Fruit fly (Drosophila melanogaster) whole organism, prepupa: ENCODE results near the gene ETHR.

Experiments
- Blimp-1 ChIP-seq: fragments of 200-800 bp; sonication (Bioruptor generic); optimal IDR thresholded peaks from 3 replicates; lab custom pipeline; 2017; ENCODE audit warnings: missing biosample characterization, missing genetic modification characterization, mild to moderate bottlenecking, moderate library complexity, missing genetic modification reagents
- CG10631 ChIP-seq: fragments of 200-800 bp; sonication (Bioruptor generic); optimal IDR thresholded peaks from 2 replicates; lab custom pipeline; 2016; ENCODE audit warnings: missing biosample characterization, missing genetic modification characterization
- CG10669 ChIP-seq: fragments of 200-800 bp; sonication (Bioruptor generic); optimal IDR thresholded peaks from 3 replicates; lab custom pipeline; 2018; ENCODE audit warnings: missing biosample characterization, mild to moderate bottlenecking, missing genetic modification characterization, moderate library complexity
- CG11294 ChIP-seq: fragments of 200-800 bp; sonication (Bioruptor generic); IDR thresholded peaks from 2 replicates; pipeline ENCODE4 v1.3.6; 2022; ENCODE audit warnings: missing biosample characterization, missing genetic modification characterization
- CG11762 ChIP-seq: fragments of 200-800 bp; sonication (Bioruptor generic); optimal IDR thresholded peaks from 3 replicates; lab custom pipeline; 2016; ENCODE audit warnings: missing biosample characterization, missing genetic modification characterization; ENCODE audit not compliant: insufficient read depth
- CG11902 ChIP-seq: fragments of 200-800 bp; sonication (Bioruptor generic); optimal IDR thresholded peaks from 3 replicates; lab custom pipeline; 2016; ENCODE audit warnings: missing biosample characterization, missing genetic modification characterization
- CG15336 ChIP-seq: fragments of 200-800 bp; sonication (Bioruptor generic); IDR thresholded peaks from 2 replicates; pipeline ENCODE4 v1.3.6; 2022; ENCODE audit warnings: missing biosample characterization, missing genetic modification characterization
- CG1621 ChIP-seq: fragments of 200-800 bp; sonication (Bioruptor generic); optimal IDR thresholded peaks from 3 replicates; lab custom pipeline; 2018; ENCODE audit warnings: missing biosample characterization, mild to moderate bottlenecking, missing genetic modification characterization
- CG16779 ChIP-seq: fragments of 200-800 bp; sonication (Bioruptor generic); optimal IDR thresholded peaks from 3 replicates; lab custom pipeline; 2017; ENCODE audit warnings: missing biosample characterization, mild to moderate bottlenecking, missing genetic modification characterization
- CG31627 ChIP-seq: fragments of 200-800 bp; sonication (Bioruptor generic); optimal IDR thresholded peaks from 3 replicates; lab custom pipeline; 2016; ENCODE audit warnings: missing biosample characterization, missing genetic modification characterization
- CG32006 ChIP-seq: fragments of 200-800 bp; sonication (Bioruptor generic); optimal IDR thresholded peaks from 3 replicates; lab custom pipeline; 2017; ENCODE audit warnings: missing biosample characterization, mild to moderate bottlenecking, missing genetic modification characterization
- CG34406 ChIP-seq: fragments of 200-800 bp; sonication (Bioruptor generic); optimal IDR thresholded peaks from 3 replicates; lab custom pipeline; 2016; ENCODE audit warnings: missing biosample characterization, missing genetic modification characterization
- CG3919 ChIP-seq: fragments of 200-800 bp; sonication (Bioruptor generic); optimal IDR thresholded peaks from 3 replicates; lab custom pipeline; 2016; ENCODE audit warnings: missing biosample characterization, missing genetic modification characterization
- CG4318 ChIP-seq: fragments of 200-800 bp; sonication (Bioruptor generic); optimal IDR thresholded peaks from 3 replicates; lab custom pipeline; 2017; ENCODE audit warnings: missing biosample characterization, mild to moderate bottlenecking, missing genetic modification characterization
- CG6163 ChIP-seq: fragments of 200-800 bp; sonication (Bioruptor generic); IDR thresholded peaks from 3 replicates; pipeline ENCODE4 v1.3.6; 2022; ENCODE audit warnings: missing biosample characterization, missing genetic modification characterization
- CG6276 ChIP-seq: fragments of 200-800 bp; sonication (Bioruptor generic); optimal IDR thresholded peaks from 2 replicates; lab custom pipeline; 2017; ENCODE audit warnings: missing biosample characterization, mild to moderate bottlenecking, missing genetic modification characterization
- CG6792 ChIP-seq: fragments of 200-800 bp; sonication (Bioruptor generic); optimal IDR thresholded peaks from 3 replicates; lab custom pipeline; 2016; ENCODE audit warnings: missing biosample characterization, missing genetic modification characterization
- CG6854 ChIP-seq: fragments of 200-800 bp; sonication (Bioruptor generic); optimal IDR thresholded peaks from 2 replicates; lab custom pipeline; 2017; ENCODE audit warnings: missing biosample characterization, mild to moderate bottlenecking, missing genetic modification characterization
- CG7368 ChIP-seq: fragments of 200-800 bp; sonication (Bioruptor generic); optimal IDR thresholded peaks from 3 replicates; lab custom pipeline; 2016; ENCODE audit warnings: missing biosample characterization, missing genetic modification characterization
- CG8119 ChIP-seq: fragments of 200-800 bp; sonication (Bioruptor generic); IDR thresholded peaks from 3 replicates; pipeline ENCODE4 v1.3.6; 2022; ENCODE audit warnings: missing biosample characterization, missing genetic modification characterization
- CG8319 ChIP-seq: fragments of 200-800 bp; sonication (Bioruptor generic); optimal IDR thresholded peaks from 3 replicates; lab custom pipeline; 2016; ENCODE audit warnings: missing biosample characterization, missing genetic modification characterization
- CG8632 ChIP-seq: fragments of 200-800 bp; sonication (Bioruptor generic); optimal IDR thresholded peaks from 3 replicates; lab custom pipeline; 2016; ENCODE audit warnings: missing biosample characterization, missing genetic modification characterization
- Eip75B ChIP-seq: fragments of 200-800 bp; sonication (Bioruptor generic); optimal IDR thresholded peaks from 3 replicates; lab custom pipeline; 2016; ENCODE audit warnings: missing biosample characterization, missing genetic modification characterization
- Eip78C ChIP-seq: fragments of 200-800 bp; sonication (Bioruptor generic); peaks from one replicate; lab custom pipeline; 2016; ENCODE audit warnings: missing biosample characterization, missing genetic modification characterization
- Eip93F ChIP-seq: fragments of 200-800 bp; sonication (Bioruptor generic); optimal IDR thresholded peaks from 2 replicates; lab custom pipeline; 2016; ENCODE audit warnings: missing biosample characterization, mild to moderate bottlenecking, missing genetic modification characterization
- Ets21C ChIP-seq: fragments of 200-800 bp; sonication (Bioruptor generic); optimal IDR thresholded peaks from 3 replicates; lab custom pipeline; 2016; ENCODE audit warnings: missing biosample characterization, missing genetic modification characterization
- Gug ChIP-seq: fragments of 200-800 bp; sonication (Bioruptor generic); IDR thresholded peaks from 2 replicates; pipeline ENCODE4 v1.3.6; 2022; ENCODE audit warnings: missing biosample characterization, missing genetic modification characterization
- Hr38 ChIP-seq: sonication (Bioruptor generic); optimal IDR thresholded peaks from 2 replicates; lab custom pipeline; 2016; ENCODE audit warnings: missing biosample characterization, missing genetic modification characterization
- Hr39 ChIP-seq: fragments of 200-800 bp; sonication (Bioruptor generic); optimal IDR thresholded peaks from 2 replicates; lab custom pipeline; 2016; ENCODE audit warnings: missing biosample characterization, missing genetic modification characterization
- Hr4 ChIP-seq: fragments of 200-800 bp; sonication (Bioruptor generic); optimal IDR thresholded peaks from 3 replicates; lab custom pipeline; 2016; ENCODE audit warnings: missing biosample characterization, missing genetic modification characterization
- Lpt ChIP-seq: fragments of 200-800 bp; sonication (Bioruptor generic); optimal IDR thresholded peaks from 3 replicates; lab custom pipeline; 2016; ENCODE audit warnings: missing biosample characterization, missing genetic modification characterization
- Met ChIP-seq: fragments of 200-800 bp; sonication (Bioruptor generic); optimal IDR thresholded peaks from 3 replicates; lab custom pipeline; 2016; ENCODE audit warnings: missing biosample characterization, missing genetic modification characterization
- Smox ChIP-seq: fragments of 200-800 bp; sonication (Bioruptor generic); optimal IDR thresholded peaks from 3 replicates; lab custom pipeline; 2016; ENCODE audit warnings: missing biosample characterization, missing genetic modification characterization
- Sox14 ChIP-seq: fragments of 200-800 bp; sonication (Bioruptor generic); optimal IDR thresholded peaks from 3 replicates; lab custom pipeline; 2016; ENCODE audit warnings: missing biosample characterization, missing genetic modification characterization
- Sox15 ChIP-seq: fragments of 200-800 bp; sonication (Bioruptor generic); optimal IDR thresholded peaks from 3 replicates; lab custom pipeline; 2016; ENCODE audit warnings: missing biosample characterization, missing genetic modification characterization
- achi ChIP-seq: fragments of 200-800 bp; sonication (Bioruptor generic); optimal IDR thresholded peaks from 3 replicates; lab custom pipeline; 2016; ENCODE audit warnings: missing biosample characterization, missing genetic modification characterization
- acj6 ChIP-seq: fragments of 200-800 bp; sonication (Bioruptor generic); optimal IDR thresholded peaks from 3 replicates; lab custom pipeline; 2016; ENCODE audit warnings: missing biosample characterization, missing genetic modification characterization
- cyc ChIP-seq: fragments of 200-800 bp; sonication (Bioruptor generic); optimal IDR thresholded peaks from 3 replicates; lab custom pipeline; 2016; ENCODE audit warnings: missing biosample characterization, missing genetic modification characterization
- dac ChIP-seq: fragments of 200-800 bp; sonication (Bioruptor generic); optimal IDR thresholded peaks from 2 replicates; lab custom pipeline; 2017; ENCODE audit warnings: missing biosample characterization, mild to moderate bottlenecking, missing genetic modification characterization
- dsx ChIP-seq: fragments of 200-800 bp; optimal IDR thresholded peaks from 3 replicates; lab custom pipeline; 2019; ENCODE audit warnings: missing biosample characterization, mild to moderate bottlenecking, missing genetic modification characterization, moderate library complexity; ENCODE audit not compliant: poor library complexity, severe bottlenecking
- eg ChIP-seq: fragments of 200-800 bp; sonication (Bioruptor generic); IDR thresholded peaks from 3 replicates; pipeline ENCODE4 v1.3.6; 2022; ENCODE audit warnings: missing biosample characterization, missing genetic modification characterization
- esn ChIP-seq: fragments of 200-800 bp; sonication (Bioruptor generic); optimal IDR thresholded peaks from 2 replicates; lab custom pipeline; 2016; ENCODE audit warnings: missing biosample characterization, mild to moderate bottlenecking, missing genetic modification characterization, moderate library complexity
- fd59A ChIP-seq: fragments of 200-800 bp; sonication (Bioruptor generic); optimal IDR thresholded peaks from 2 replicates; lab custom pipeline; 2017; ENCODE audit warnings: missing biosample characterization, mild to moderate bottlenecking, missing genetic modification characterization, missing genetic modification reagents
- fd85E ChIP-seq: fragments of 200-800 bp; sonication (Bioruptor generic); optimal IDR thresholded peaks from 3 replicates; lab custom pipeline; 2016; ENCODE audit warnings: missing biosample characterization, missing genetic modification characterization
- fkh ChIP-seq: fragments of 200-800 bp; sonication (Bioruptor generic); optimal IDR thresholded peaks from 3 replicates; lab custom pipeline; 2017; ENCODE audit warnings: missing biosample characterization, mild to moderate bottlenecking, missing genetic modification characterization, moderate library complexity
- lz ChIP-seq: fragments of 200-800 bp; sonication (Bioruptor generic); optimal IDR thresholded peaks from 3 replicates; lab custom pipeline; 2016; ENCODE audit warnings: missing biosample characterization, missing genetic modification characterization
- net ChIP-seq: fragments of 200-800 bp; sonication (Bioruptor generic); optimal IDR thresholded peaks from 3 replicates; lab custom pipeline; 2016; ENCODE audit warnings: missing biosample characterization, missing genetic modification characterization
- pdm3 ChIP-seq: fragments of 200-800 bp; sonication (Bioruptor generic); optimal IDR thresholded peaks from 3 replicates; lab custom pipeline; 2016; ENCODE audit warnings: missing biosample characterization, missing genetic modification characterization
- salr ChIP-seq, 2 experiments: fragments of 200-800 bp; sonication (Bioruptor generic); optimal IDR thresholded peaks; 3 replicates each; lab custom pipeline; 2016 to 2018; ENCODE audit warnings: missing biosample characterization in 2 of 2, missing genetic modification characterization in 2 of 2, mild to moderate bottlenecking in 1 of 2
- ss ChIP-seq, 2 experiments: fragments of 200-800 bp; sonication (Bioruptor generic); optimal IDR thresholded peaks; 2 replicates in 1 of 2; 3 replicates in 1 of 2; lab custom pipeline; 2017 to 2018; ENCODE audit warnings: mild to moderate bottlenecking in 2 of 2, missing biosample characterization in 2 of 2, missing genetic modification characterization in 2 of 2, moderate library complexity in 1 of 2
- svp ChIP-seq: fragments of 200-800 bp; sonication (Bioruptor generic); peaks from one replicate; lab custom pipeline; 2016; ENCODE audit warnings: missing biosample characterization, missing genetic modification characterization
- topi ChIP-seq: fragments of 200-800 bp; sonication (Bioruptor generic); optimal IDR thresholded peaks from 3 replicates; lab custom pipeline; 2016; ENCODE audit warnings: missing biosample characterization, missing genetic modification characterization
- vri ChIP-seq: fragments of 200-800 bp; sonication (Bioruptor generic); optimal IDR thresholded peaks from 3 replicates; lab custom pipeline; 2016; ENCODE audit warnings: missing biosample characterization, mild to moderate bottlenecking, missing genetic modification characterization

Gene ETHR

dm6 chr3R:21223453-21224057, 23.3 kb upstream of the ETHR start, which contains the start of the genes CG3337 and Nelf-A:
TSS of gene CG3337 (minus strand) at chr3R:21223584.
TSS of gene Nelf-A (plus strand) at chr3R:21223704.
- TF ChIP-seq salr (GFP tag; optimal IDR thresholded peaks at IDR 0.05; lab: Kevin White, UChicago): peak in 1 of 2 experiments; percentile 39
- no peak for TF ChIP-seq CG6276 (GFP tag; lab: Kevin White, UChicago)
- TF ChIP-seq dac (GFP tag; lab: Kevin White, UChicago): peak; percentile 16
- TF ChIP-seq lz (GFP tag; lab: Kevin White, UChicago): peak; percentile 48
- no peak for TF ChIP-seq CG11294 (GFP tag; lab: Robert Waterston, UW)
- TF ChIP-seq fd59A (GFP tag; lab: Kevin White, UChicago): no peak
- TF ChIP-seq dsx: no peak
- TF ChIP-seq Eip78C (GFP tag; lab: Kevin White, UChicago): peak; percentile 53
- no peak for TF ChIP-seq CG16779 (tag; lab: Kevin White, UChicago)
- no peak for TF ChIP-seq fd85E (GFP tag; lab: Kevin White, UChicago)
- TF ChIP-seq eg: no peak
- no peak for TF ChIP-seq CG7368 (GFP tag; lab: Kevin White, UChicago)
- TF ChIP-seq CG32006 (GFP tag; lab: Kevin White, UChicago): no peak
- TF ChIP-seq Eip93F (GFP tag; lab: Kevin White, UChicago): no peak
- peak; percentile 66 for TF ChIP-seq cyc
- no peak for TF ChIP-seq Hr4
- no peak for TF ChIP-seq pdm3 (GFP tag; lab: Kevin White, UChicago)
- TF ChIP-seq CG11902 (GFP tag; lab: Kevin White, UChicago): no peak
- TF ChIP-seq CG34406 (GFP tag; lab: Kevin White, UChicago): no peak
- no peak for TF ChIP-seq svp (GFP tag; lab: Kevin White, UChicago)
- no peak for TF ChIP-seq CG10669 (GFP tag; lab: Kevin White, UChicago)
- no peak for TF ChIP-seq Blimp-1 (GFP tag; lab: Kevin White, UChicago)
- TF ChIP-seq Sox15: no peak
- TF ChIP-seq CG11762 (GFP tag; lab: Kevin White, UChicago): no peak
- peak; percentile 71 for TF ChIP-seq CG6163 (GFP tag; lab: Robert Waterston, UW)
- no peak for TF ChIP-seq Eip75B (GFP tag; lab: Kevin White, UChicago)
- no peak for TF ChIP-seq Smox (GFP tag; lab: Kevin White, UChicago)
- TF ChIP-seq achi: no peak
- TF ChIP-seq topi (GFP tag; lab: Kevin White, UChicago): peak; percentile 28
- TF ChIP-seq CG1621 (tag; lab: Kevin White, UChicago): peak; percentile 36
- TF ChIP-seq Hr39: peak; percentile 53
- peak; percentile 58 for TF ChIP-seq esn (GFP tag; lab: Kevin White, UChicago)
- no peak for TF ChIP-seq net (GFP tag; lab: Kevin White, UChicago)
- TF ChIP-seq CG6792: peak; percentile 37
- TF ChIP-seq CG3919 (GFP tag; lab: Kevin White, UChicago): no peak
- TF ChIP-seq Ets21C (GFP tag; lab: Kevin White, UChicago): no peak
- no peak for TF ChIP-seq vri (GFP tag; lab: Kevin White, UChicago)
- no peak for TF ChIP-seq CG10631
- TF ChIP-seq CG8632 (GFP tag; lab: Kevin White, UChicago): no peak
- TF ChIP-seq Met (GFP tag; lab: Kevin White, UChicago): no peak
- TF ChIP-seq Lpt: no peak
- TF ChIP-seq ss (GFP tag; optimal IDR thresholded peaks at IDR 0.05; lab: Kevin White, UChicago): no peak
- no peak for TF ChIP-seq CG8319
- TF ChIP-seq Sox14 (GFP tag; lab: Kevin White, UChicago): peak; percentile 78
- peak; percentile 57 for TF ChIP-seq CG31627 (GFP tag; lab: Kevin White, UChicago)
- peak; percentile 13 for TF ChIP-seq acj6
- TF ChIP-seq Hr38: no peak
- TF ChIP-seq CG4318 (GFP tag; lab: Kevin White, UChicago): no peak
- no peak for TF ChIP-seq Gug (GFP tag; lab: Robert Waterston, UW)
- TF ChIP-seq CG15336 (GFP tag; lab: Robert Waterston, UW): no peak
- TF ChIP-seq fkh (GFP tag; lab: Kevin White, UChicago): peak; percentile 90
- no peak for TF ChIP-seq CG6854 (GFP tag; lab: Kevin White, UChicago)
- TF ChIP-seq CG8119: no peak
